Worm (Caenorhabditis elegans) whole organism, late embryonic: ENCODE data around the gene srh-246.

Experiments used
- C08G9.2 ChIP-seq: sonication (generic microtip); optimal IDR thresholded peaks from 2 replicates; lab custom pipeline; 2016; ENCODE audit warnings: mild to moderate bottlenecking, missing genetic modification characterization, moderate library complexity, missing compliant biosample characterization
- K02D7.2 ChIP-seq: sonication (generic microtip); optimal IDR thresholded peaks from 2 replicates; lab custom pipeline; 2017; ENCODE audit warnings: mild to moderate bottlenecking, missing genetic modification characterization, missing compliant biosample characterization
- Y22D7AL.16 ChIP-seq: sonication (generic microtip); optimal IDR thresholded peaks from 2 replicates; lab custom pipeline; 2016; ENCODE audit warnings: missing genetic modification characterization, missing compliant biosample characterization
- ceh-19 ChIP-seq: fragments of 200-800 bp; sonication (Bioruptor generic); optimal IDR thresholded peaks from 2 replicates; lab custom pipeline; 2018; ENCODE audit warnings: mild to moderate bottlenecking, missing genetic modification characterization, missing compliant biosample characterization
- ceh-2 ChIP-seq: sonication (generic microtip); optimal IDR thresholded peaks from 2 replicates; lab custom pipeline; 2016; ENCODE audit warnings: missing genotype, missing genetic modification characterization, missing compliant biosample characterization
- ceh-30 ChIP-seq: fragments of 150-350 bp; optimal IDR thresholded peaks from 2 replicates; lab custom pipeline; 2014; ENCODE audit warnings: missing biosample characterization, missing genetic modification characterization
- ceh-34 ChIP-seq: sonication (generic microtip); optimal IDR thresholded peaks from 2 replicates; lab custom pipeline; 2016; ENCODE audit warnings: mild to moderate bottlenecking, missing genetic modification characterization, missing compliant biosample characterization
- ceh-6 ChIP-seq: fragments of 200-800 bp; sonication (Bioruptor generic); optimal IDR thresholded peaks from 2 replicates; lab custom pipeline; 2018; ENCODE audit warnings: mild to moderate bottlenecking, missing genetic modification characterization, missing compliant biosample characterization
- ets-4 ChIP-seq: sonication (generic microtip); optimal IDR thresholded peaks from 2 replicates; lab custom pipeline; 2016; ENCODE audit warnings: missing genetic modification characterization, missing compliant biosample characterization
- fax-1 ChIP-seq: sonication (generic microtip); optimal IDR thresholded peaks from 2 replicates; lab custom pipeline; 2016; ENCODE audit warnings: missing genotype, missing genetic modification characterization, missing compliant biosample characterization
- fkh-6 ChIP-seq: sonication (generic microtip); optimal IDR thresholded peaks from 2 replicates; lab custom pipeline; 2016; ENCODE audit warnings: missing genetic modification characterization, missing compliant biosample characterization
- gmeb-2 ChIP-seq: sonication (generic microtip); optimal IDR thresholded peaks from 2 replicates; lab custom pipeline; 2016; ENCODE audit warnings: missing genetic modification characterization, inconsistent platforms, missing compliant biosample characterization
- hlh-13 ChIP-seq: fragments of 200-800 bp; sonication (Bioruptor generic); optimal IDR thresholded peaks from 2 replicates; lab custom pipeline; 2018; ENCODE audit warnings: mild to moderate bottlenecking, missing genetic modification characterization, missing compliant biosample characterization
- hlh-6 ChIP-seq: sonication (generic microtip); optimal IDR thresholded peaks from 2 replicates; lab custom pipeline; 2016; ENCODE audit warnings: missing genotype, missing genetic modification characterization, missing compliant biosample characterization
- hlh-8 ChIP-seq: sonication (generic microtip); optimal IDR thresholded peaks from 2 replicates; lab custom pipeline; 2016; ENCODE audit warnings: missing genotype, missing genetic modification characterization, missing compliant biosample characterization
- mec-3 ChIP-seq: sonication (generic microtip); optimal IDR thresholded peaks from 2 replicates; lab custom pipeline; 2016; ENCODE audit warnings: borderline replicate concordance, missing genetic modification characterization, missing compliant biosample characterization
- nhr-11 ChIP-seq: fragments of 150-350 bp; optimal IDR thresholded peaks from 2 replicates; lab custom pipeline; 2014; ENCODE audit warnings: missing biosample characterization, missing genetic modification characterization
- nhr-232 ChIP-seq: sonication (generic microtip); optimal IDR thresholded peaks from 2 replicates; lab custom pipeline; 2016; ENCODE audit warnings: missing genetic modification characterization, missing compliant biosample characterization
- npax-4 ChIP-seq: sonication (generic microtip); optimal IDR thresholded peaks from 2 replicates; lab custom pipeline; 2016; ENCODE audit warnings: missing genetic modification characterization, missing compliant biosample characterization
- odd-2 ChIP-seq: sonication (generic microtip); optimal IDR thresholded peaks from 2 replicates; lab custom pipeline; 2017; ENCODE audit warnings: antibody characterized with exemption, mild to moderate bottlenecking, missing genetic modification characterization, missing compliant biosample characterization
- pag-3 ChIP-seq: sonication (generic microtip); optimal IDR thresholded peaks from 2 replicates; lab custom pipeline; 2016; ENCODE audit warnings: missing compliant biosample characterization, missing genetic modification characterization, borderline replicate concordance
- pha-2 ChIP-seq: sonication (generic microtip); optimal IDR thresholded peaks from 2 replicates; lab custom pipeline; 2017; ENCODE audit warnings: mild to moderate bottlenecking, missing genetic modification characterization, missing compliant biosample characterization
- sox-4 ChIP-seq: sonication (generic microtip); optimal IDR thresholded peaks from 2 replicates; lab custom pipeline; 2017; ENCODE audit warnings: mild to moderate bottlenecking, missing genetic modification characterization, inconsistent platforms, missing compliant biosample characterization
- tbx-7 ChIP-seq: sonication (generic microtip); optimal IDR thresholded peaks from 2 replicates; lab custom pipeline; 2016; ENCODE audit warnings: missing genotype, missing genetic modification characterization, missing compliant biosample characterization
- ttx-3 ChIP-seq: sonication (generic microtip); optimal IDR thresholded peaks from 2 replicates; lab custom pipeline; 2016; ENCODE audit warnings: missing genetic modification reagents, missing genetic modification characterization, missing compliant biosample characterization
- unc-86 ChIP-seq: sonication (generic microtip); optimal IDR thresholded peaks from 2 replicates; lab custom pipeline; 2016; ENCODE audit warnings: missing genetic modification characterization, missing compliant biosample characterization

srh-246 gene

ce11 chrV:610217-610616 is 47.4 kb downstream of the srh-246 start, which contains the start of gene nhr-90:
Gene nhr-90, plus strand, starts transcription at chrV:610512.
- no peak for TF ChIP-seq fax-1 (tag; lab: Kevin White, UChicago)

ce11 chrV:609671-610070 is 47.9 kb downstream of the srh-246 start, which contains the start of gene srlf-36:
Gene srlf-36, minus strand, starts transcription at chrV:609771.
- TF ChIP-seq hlh-8 (tag; lab: Kevin White, UChicago) (no peak), ceh-19 (no peak), pag-3 (tag; lab: Kevin White, UChicago) (no peak), tbx-7 (tag; lab: Kevin White, UChicago) (no peak), ceh-6 (GFP tag; lab: Kevin White, UChicago) (no peak), sox-4 (tag; lab: Kevin White, UChicago) (no peak), gmeb-2 (tag; lab: Kevin White, UChicago) (no peak), odd-2 (tag; lab: Kevin White, UChicago) (no peak)

- TF ChIP-seq sox-4 (tag; lab: Kevin White, UChicago), result no peak
- no peak for TF ChIP-seq hlh-13 (GFP tag; lab: Kevin White, UChicago)
- no peak for TF ChIP-seq fkh-6 (tag; lab: Kevin White, UChicago)
- TF ChIP-seq npax-4 (tag; lab: Kevin White, UChicago), result no peak
- TF ChIP-seq ets-4 (tag; lab: Kevin White, UChicago), result no peak
- no peak for TF ChIP-seq ceh-19
- TF ChIP-seq nhr-232 (tag; lab: Kevin White, UChicago), result no peak
- no peak for TF ChIP-seq ttx-3 (tag; lab: Kevin White, UChicago)
- TF ChIP-seq hlh-6, result no peak
- no peak for TF ChIP-seq nhr-11 (tag; lab: Kevin White, UChicago)
- no peak for TF ChIP-seq unc-86 (tag; lab: Kevin White, UChicago)
- TF ChIP-seq pha-2 (tag; lab: Kevin White, UChicago), result no peak
- no peak for TF ChIP-seq mec-3
- no peak for TF ChIP-seq C08G9.2 (tag; lab: Kevin White, UChicago)
- no peak for TF ChIP-seq ceh-30 (tag; lab: Kevin White, UChicago)
- no peak for TF ChIP-seq ceh-2 (tag; lab: Kevin White, UChicago)
- TF ChIP-seq fax-1 (tag; lab: Kevin White, UChicago), result no peak
- no peak for TF ChIP-seq Y22D7AL.16 (tag; lab: Kevin White, UChicago)
- TF ChIP-seq ceh-34 (tag; lab: Kevin White, UChicago), result no peak
- TF ChIP-seq K02D7.2 (tag; lab: Kevin White, UChicago), result no peak
Observed at ce11 chrV:608844-609243, 48.7 kb downstream of the srh-246 start, which contains the start of gene srw-109. Gene srw-109, minus strand, starts transcription at chrV:608944.
